Worm (Caenorhabditis elegans): ENCODE data around the gene inos-1.

inos-1 gene

DNA sequence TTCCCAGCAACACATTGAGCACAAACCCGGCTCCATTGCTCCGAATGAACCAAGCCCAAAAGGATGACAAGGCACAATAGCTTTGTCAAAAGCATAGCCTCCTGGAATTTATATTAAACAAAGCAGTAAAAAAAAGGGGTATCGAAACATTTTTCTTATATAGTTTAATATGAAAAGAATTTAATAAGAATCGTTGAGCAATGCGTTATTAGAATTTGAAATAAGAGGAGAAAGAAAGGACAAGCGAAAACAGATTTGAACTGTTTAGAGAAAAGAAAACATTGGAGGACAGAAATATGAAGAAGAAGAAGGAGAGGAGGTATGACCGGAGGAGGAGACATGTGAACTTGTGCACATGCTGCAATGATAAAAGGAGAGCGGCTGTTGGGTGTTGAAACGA is 14.9 kb downstream of the inos-1 start, which contains the start of gene C47D12.5:
Gene C47D12.5, minus strand, starts transcription at position 101 of the 400 bp plus-strand sequence.
- TF ChIP-seq hlh-30 (tag; optimal IDR thresholded peaks at IDR 0.05; ENCODE audit: insufficient read depth) (no peak), spr-1 (tag; optimal IDR thresholded peaks at IDR 0.05) (no peak), egl-27 (tag; optimal IDR thresholded peaks at IDR 0.05) (no peak), nhr-6 (tag; optimal IDR thresholded peaks at IDR 0.05) (no peak), arid-1 (GFP tag; conservative IDR thresholded peaks at IDR 0.05) (no peak), attf-4 (tag; optimal IDR thresholded peaks at IDR 0.05) (no peak), ceh-32 (tag; optimal IDR thresholded peaks at IDR 0.05; ENCODE audit: poor library complexity) (no peak), gei-8 (GFP tag; optimal IDR thresholded peaks at IDR 0.05) (no peak), daf-8 (GFP tag; IDR thresholded peaks at IDR 0.05) (no peak), lin-38 (GFP tag; IDR thresholded peaks at IDR 0.05) (no peak), mdl-1 (tag; optimal IDR thresholded peaks at IDR 0.05) (no peak), ZK546.5 (tag; optimal IDR thresholded peaks at IDR 0.05) (no peak), lin-1 (GFP tag; IDR thresholded peaks at IDR 0.05) (no peak), F44E2.7 (GFP tag; IDR thresholded peaks at IDR 0.05) (no peak), mep-1 (tag; optimal IDR thresholded peaks at IDR 0.05) (no peak), Y48G9A.11 (GFP tag; IDR thresholded peaks at IDR 0.05) (no peak)

DNA sequence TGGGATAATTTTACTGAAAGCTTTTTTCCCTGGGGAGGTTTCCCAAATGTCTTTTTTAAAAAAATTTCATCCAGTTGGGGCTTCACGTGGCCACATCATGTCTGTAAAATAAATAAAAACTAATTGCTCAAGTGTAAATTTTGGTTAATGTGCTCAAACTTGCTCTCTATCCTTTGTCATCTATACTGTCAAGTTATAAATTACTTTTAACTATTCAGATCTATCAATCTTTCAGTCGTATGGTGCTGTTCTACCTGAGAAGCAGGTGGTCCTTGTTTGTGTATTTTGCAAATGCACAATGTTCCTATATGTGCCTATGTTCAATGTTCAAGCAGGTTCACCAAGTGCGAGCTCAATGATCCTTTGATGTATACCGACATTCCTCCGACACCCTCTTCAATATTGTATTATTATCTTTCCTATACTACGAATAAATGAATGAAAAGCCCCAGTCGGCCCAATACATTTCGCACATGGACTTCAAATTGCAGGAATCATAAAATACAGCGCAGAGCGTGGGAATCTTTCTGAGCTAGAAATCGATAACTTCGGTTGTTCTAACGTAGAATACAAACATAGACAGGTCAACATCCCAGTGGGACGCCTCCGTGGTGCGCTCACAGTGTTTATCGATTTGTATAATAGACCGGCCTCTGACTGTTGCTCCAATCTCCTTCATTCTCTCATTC is 18.8 kb downstream of the inos-1 start, which contains the start of the genes sfxn-1.4 and C47D12.4:
Gene sfxn-1.4, minus strand, starts transcription at position 101 of the 689 bp plus-strand sequence.
Gene C47D12.4, plus strand, starts transcription at position 639 of the 689 bp plus-strand sequence.
- no peak for TF ChIP-seq R02D3.7 (tag; optimal IDR thresholded peaks at IDR 0.05)
- TF ChIP-seq mxl-2 (GFP tag; conservative IDR thresholded peaks at IDR 0.05), result no peak
- TF ChIP-seq mxl-3 (GFP tag; optimal IDR thresholded peaks at IDR 0.05), result no peak
- no peak for TF ChIP-seq ceh-82 (tag; optimal IDR thresholded peaks at IDR 0.05)
- TF ChIP-seq mdt-29 (GFP tag; IDR thresholded peaks at IDR 0.05), result no peak
- TF ChIP-seq nhr-237 (tag; optimal IDR thresholded peaks at IDR 0.05), result no peak
- no peak for TF ChIP-seq zfp-2 (tag; optimal IDR thresholded peaks at IDR 0.05)

DNA sequence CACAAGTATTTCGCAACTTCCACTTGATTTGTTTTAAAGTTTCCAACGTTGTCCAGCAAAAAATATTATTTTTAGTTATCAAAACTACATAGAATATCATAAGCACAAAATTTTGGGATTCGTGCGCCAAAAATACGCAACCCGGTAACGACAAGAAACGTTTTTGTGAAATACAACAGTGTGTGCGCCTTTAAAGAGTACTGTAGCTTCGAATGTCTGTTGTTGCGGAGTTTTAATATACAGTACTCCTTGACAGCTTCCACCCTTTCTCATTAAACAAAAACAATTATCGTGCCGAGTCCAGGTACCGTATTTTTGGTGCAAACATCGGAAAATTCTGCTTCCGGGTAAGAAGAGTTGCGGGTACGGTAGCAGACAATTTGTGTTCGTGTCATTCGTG is 19.9 kb downstream of the inos-1 start:
- TF ChIP-seq lir-3 (tag; optimal IDR thresholded peaks at IDR 0.05), result no peak
- no peak for TF ChIP-seq dpl-1 (GFP tag; optimal IDR thresholded peaks at IDR 0.05)
- no peak for TF ChIP-seq ceh-44 (GFP tag; IDR thresholded peaks at IDR 0.05)
- TF ChIP-seq nhr-25 (tag; optimal IDR thresholded peaks at IDR 0.05; ENCODE audit: borderline replicate concordance, insufficient read depth), result no peak
- no peak for TF ChIP-seq mxl-2 (GFP tag; conservative IDR thresholded peaks at IDR 0.05)
- TF ChIP-seq cey-2 (tag; optimal IDR thresholded peaks at IDR 0.05; ENCODE audit: borderline replicate concordance, insufficient read depth), result no peak

DNA sequence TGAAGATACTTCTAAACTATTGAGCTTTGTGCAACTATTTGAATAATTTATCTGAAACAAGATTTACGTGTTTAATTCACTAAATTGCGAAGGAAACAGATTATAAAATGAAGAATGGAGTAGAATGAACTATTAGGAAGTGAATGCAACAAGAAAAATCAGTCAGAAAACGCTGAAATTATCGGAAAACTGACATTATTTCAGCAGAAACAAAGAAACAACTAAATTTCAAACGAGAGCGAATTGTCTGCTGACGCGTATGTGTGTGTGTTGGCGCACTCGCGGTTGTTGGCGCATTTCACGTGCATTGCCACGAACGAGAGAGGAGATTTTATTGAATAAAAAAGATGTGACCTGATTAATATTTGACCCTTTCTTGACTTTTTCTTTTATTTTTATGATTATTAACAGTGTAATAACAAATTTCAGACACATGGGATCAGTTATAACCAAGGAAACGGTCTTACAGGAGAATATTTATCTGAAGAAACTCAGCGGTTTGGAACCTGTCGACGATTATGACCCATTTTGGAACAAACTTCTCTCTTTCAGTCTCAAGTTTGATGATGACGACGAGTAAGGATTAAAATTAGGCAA is 24.1 kb downstream of the inos-1 start, which contains the start of the genes trr-1 and C47D12.2:
Gene trr-1, minus strand, starts transcription at position 51 of the 597 bp plus-strand sequence.
Gene C47D12.2, plus strand, starts transcription at position 430 of the 597 bp plus-strand sequence.
- peak; percentile 87 for TF ChIP-seq dpl-1 (GFP tag; optimal IDR thresholded peaks at IDR 0.05)
- TF ChIP-seq nhr-11 (tag; optimal IDR thresholded peaks at IDR 0.05), result peak; percentile 29
- peak; percentile 65 for TF ChIP-seq hlh-11 (tag; optimal IDR thresholded peaks at IDR 0.05)
- no peak for TF ChIP-seq lin-15B (tag; optimal IDR thresholded peaks at IDR 0.05)
- peak in 1 of 2 experiments; percentile 34 for TF ChIP-seq lsy-2 (tag; optimal IDR thresholded peaks at IDR 0.05)
- TF ChIP-seq unc-130 (GFP tag; optimal IDR thresholded peaks at IDR 0.05), result peak; percentile 14
- TF ChIP-seq nhr-6 (tag; optimal IDR thresholded peaks at IDR 0.05), result peak; percentile 81
- TF ChIP-seq mes-2 (tag; optimal IDR thresholded peaks at IDR 0.05; ENCODE audit: poor library complexity, severe bottlenecking), result peak; percentile 85
- TF ChIP-seq ZK546.5 (tag; optimal IDR thresholded peaks at IDR 0.05), result no peak
- TF ChIP-seq F49E8.2 (tag; optimal IDR thresholded peaks at IDR 0.05; ENCODE audit: borderline replicate concordance), result no peak
- TF ChIP-seq unc-62 (GFP tag; optimal IDR thresholded peaks at IDR 0.05 in 1 of 2), result peak in 1 of 2 experiments; percentile 98
- no peak for TF ChIP-seq unc-62 (tag; optimal IDR thresholded peaks at IDR 0.05)
- TF ChIP-seq hmg-1.1 (GFP tag; IDR thresholded peaks at IDR 0.05), result peak; percentile 54; the same call in 1 of the 2 replicates
- TF ChIP-seq nhr-10 (tag; optimal IDR thresholded peaks at IDR 0.05), result no peak
- peak; percentile 22; the same call in 1 of the 2 replicates for TF ChIP-seq dmd-6 (GFP tag; IDR thresholded peaks at IDR 0.05)
- TF ChIP-seq pha-4 (GFP tag; IDR thresholded peaks at IDR 0.05), result no peak
- TF ChIP-seq pha-4 (tag; optimal IDR thresholded peaks at IDR 0.05), result peak; percentile 67
- peak; percentile 98 for TF ChIP-seq aha-1 (tag)
- TF ChIP-seq rbr-2 (tag; optimal IDR thresholded peaks at IDR 0.05), result no peak

Measured in whole organism, L4 larva.